Fruit fly (Drosophila melanogaster) whole organism, embryonic: ENCODE measurements around the gene Sidpn.
A peak's percentile ranks its signal among the peaks of the same experiment; 100 is the strongest.

Experiments
- BEAF-32 ChIP-seq: fragments of 200-800 bp; sonication (Bioruptor generic); optimal IDR thresholded peaks from 3 replicates; lab custom pipeline; 2017; ENCODE audit warnings: missing biosample characterization, missing genetic modification characterization, mild to moderate bottlenecking, moderate library complexity, missing genetic modification reagents
- Blimp-1 ChIP-seq: fragments of 200-800 bp; sonication (Bioruptor generic); optimal IDR thresholded peaks from 3 replicates; lab custom pipeline; 2018; ENCODE audit warnings: missing biosample characterization, missing genetic modification characterization, mild to moderate bottlenecking, moderate library complexity, missing genetic modification reagents
- CG11560 ChIP-seq: fragments of 200-800 bp; sonication (Bioruptor generic); IDR thresholded peaks from 3 replicates; pipeline ENCODE4 v1.3.6; 2022; ENCODE audit warnings: missing biosample characterization, missing genetic modification characterization
- CG14860 ChIP-seq: fragments of 200-800 bp; sonication (Bioruptor generic); IDR thresholded peaks from 3 replicates; pipeline ENCODE4 v1.3.6; 2022; ENCODE audit warnings: missing biosample characterization, missing genetic modification characterization; ENCODE audit not compliant: partially characterized antibody
- CG17359 ChIP-seq: fragments of 200-800 bp; sonication (Bioruptor generic); optimal IDR thresholded peaks from 3 replicates; lab custom pipeline; 2018; ENCODE audit warnings: missing biosample characterization, mild to moderate bottlenecking, missing genetic modification characterization, moderate library complexity
- CG17361 ChIP-seq: fragments of 200-800 bp; sonication (Bioruptor generic); IDR thresholded peaks from 3 replicates; pipeline ENCODE4 v1.3.6; 2022; ENCODE audit warnings: missing biosample characterization, missing genetic modification characterization
- CG17385 ChIP-seq: fragments of 200-800 bp; sonication (Bioruptor generic); optimal IDR thresholded peaks from 3 replicates; lab custom pipeline; 2018; ENCODE audit warnings: missing biosample characterization, mild to moderate bottlenecking, missing genetic modification characterization
- CG18262 ChIP-seq: fragments of 200-800 bp; optimal IDR thresholded peaks from 3 replicates; lab custom pipeline; 2019; ENCODE audit warnings: missing biosample characterization, mild to moderate bottlenecking, missing genetic modification characterization, moderate library complexity
- CG18764 ChIP-seq: fragments of 200-800 bp; sonication (Bioruptor generic); optimal IDR thresholded peaks from 3 replicates; lab custom pipeline; 2016; ENCODE audit warnings: missing biosample characterization, missing genetic modification characterization
- CG2120 ChIP-seq: fragments of 200-800 bp; sonication (Bioruptor generic); optimal IDR thresholded peaks from 3 replicates; lab custom pipeline; 2016; ENCODE audit warnings: missing biosample characterization, missing genetic modification characterization
- CG2129 ChIP-seq: fragments of 200-800 bp; sonication (Bioruptor generic); IDR thresholded peaks from 2 replicates; pipeline ENCODE4 v1.3.6; 2022; ENCODE audit warnings: missing biosample characterization, missing genetic modification characterization; ENCODE audit not compliant: partially characterized antibody
- CG2712 ChIP-seq: fragments of 200-800 bp; optimal IDR thresholded peaks from 3 replicates; lab custom pipeline; 2019; ENCODE audit warnings: missing biosample characterization, mild to moderate bottlenecking, missing genetic modification characterization, moderate library complexity
- CG2875 ChIP-seq: fragments of 200-800 bp; sonication (Bioruptor generic); optimal IDR thresholded peaks from 2 replicates; lab custom pipeline; 2017; ENCODE audit warnings: missing biosample characterization, mild to moderate bottlenecking, missing genetic modification characterization, missing genetic modification reagents
- CG3281 ChIP-seq: fragments of 200-800 bp; sonication (Bioruptor generic); optimal IDR thresholded peaks from 3 replicates; lab custom pipeline; 2017; ENCODE audit warnings: missing biosample characterization, mild to moderate bottlenecking, missing genetic modification characterization
- CG33213 ChIP-seq: fragments of 200-800 bp; sonication (Bioruptor generic); optimal IDR thresholded peaks from 3 replicates; lab custom pipeline; 2016; ENCODE audit warnings: missing biosample characterization, missing genetic modification characterization
- CG4730 ChIP-seq: fragments of 200-800 bp; sonication (Bioruptor generic); IDR thresholded peaks from 2 replicates; pipeline ENCODE4 v1.3.6; 2022; ENCODE audit warnings: missing biosample characterization, missing genetic modification characterization
- CG4854 ChIP-seq: fragments of 200-800 bp; sonication (Bioruptor generic); optimal IDR thresholded peaks from 2 replicates; lab custom pipeline; 2016; ENCODE audit warnings: missing biosample characterization, missing genetic modification characterization, inconsistent platforms
- CG7556 ChIP-seq: fragments of 200-800 bp; sonication (Bioruptor generic); optimal IDR thresholded peaks from 2 replicates; lab custom pipeline; 2017; ENCODE audit warnings: missing biosample characterization, mild to moderate bottlenecking, missing genetic modification characterization
- CG7963 ChIP-seq: fragments of 200-800 bp; sonication (Bioruptor generic); IDR thresholded peaks from 3 replicates; pipeline ENCODE4 v1.3.6; 2022; ENCODE audit warnings: missing biosample characterization, missing genetic modification characterization; ENCODE audit not compliant: partially characterized antibody
- Camta ChIP-seq: fragments of 200-800 bp; sonication (Bioruptor generic); optimal IDR thresholded peaks from 2 replicates; lab custom pipeline; 2016; ENCODE audit warnings: missing biosample characterization, missing genetic modification characterization
- Deaf1 ChIP-seq: fragments of 200-800 bp; optimal IDR thresholded peaks from 3 replicates; lab custom pipeline; 2019; ENCODE audit warnings: missing biosample characterization, mild to moderate bottlenecking, missing genetic modification characterization, moderate library complexity
- Dref ChIP-seq: fragments of 200-800 bp; sonication (Bioruptor generic); IDR thresholded peaks from 2 replicates; pipeline ENCODE4 v1.3.6; 2022; ENCODE audit warnings: missing biosample characterization, missing genetic modification characterization
- ERR ChIP-seq: fragments of 200-800 bp; sonication (Bioruptor generic); optimal IDR thresholded peaks from 2 replicates; lab custom pipeline; 2016; ENCODE audit warnings: missing biosample characterization, missing genetic modification characterization
- Fer1 ChIP-seq: fragments of 200-800 bp; sonication (Bioruptor generic); optimal IDR thresholded peaks from 2 replicates; lab custom pipeline; 2017; ENCODE audit warnings: missing biosample characterization, mild to moderate bottlenecking, missing genetic modification characterization
- MBD-R2 ChIP-seq: fragments of 200-800 bp; sonication (Bioruptor generic); IDR thresholded peaks from 2 replicates; pipeline ENCODE4 v1.3.6; 2022; ENCODE audit warnings: missing biosample characterization, missing genetic modification characterization
- Mes4 ChIP-seq: fragments of 200-800 bp; sonication (Bioruptor generic); optimal IDR thresholded peaks from 2 replicates; lab custom pipeline; 2016; ENCODE audit warnings: missing biosample characterization, missing genetic modification characterization
- NC2α ChIP-seq: fragments of 200-800 bp; sonication (Bioruptor generic); optimal IDR thresholded peaks from 2 replicates; lab custom pipeline; 2016; ENCODE audit warnings: missing biosample characterization, missing genetic modification characterization
- Nf-YC ChIP-seq: fragments of 200-800 bp; optimal IDR thresholded peaks from 3 replicates; lab custom pipeline; 2019; ENCODE audit warnings: missing biosample characterization, mild to moderate bottlenecking, missing genetic modification characterization, moderate library complexity
- NfI ChIP-seq: fragments of 200-800 bp; sonication (Bioruptor generic); optimal IDR thresholded peaks from 3 replicates; lab custom pipeline; 2018; ENCODE audit warnings: missing biosample characterization, mild to moderate bottlenecking, missing genetic modification characterization, moderate library complexity
- PHDP ChIP-seq: fragments of 200-800 bp; sonication (Bioruptor generic); optimal IDR thresholded peaks from 3 replicates; lab custom pipeline; 2018; ENCODE audit warnings: missing biosample characterization, mild to moderate bottlenecking, missing genetic modification characterization, moderate library complexity
- Pdp1 ChIP-seq, 2 experiments: fragments of 200-800 bp; sonication (Bioruptor generic); optimal IDR thresholded peaks; 3 replicates each; lab custom pipeline; 2016; ENCODE audit warnings: missing biosample characterization in 2 of 2, missing genetic modification characterization in 2 of 2, mild to moderate bottlenecking in 1 of 2, moderate library complexity in 1 of 2
- Rfx ChIP-seq: fragments of 200-800 bp; sonication (Bioruptor generic); IDR thresholded peaks from 2 replicates; pipeline ENCODE4 v1.3.6; 2022; ENCODE audit warnings: missing biosample characterization, missing genetic modification characterization
- Sin3A ChIP-seq: fragments of >200 bp; optimal IDR thresholded peaks from 2 replicates; lab custom pipeline; 2018
- TFAM ChIP-seq: fragments of 200-800 bp; sonication (Bioruptor generic); optimal IDR thresholded peaks from 2 replicates; lab custom pipeline; 2017; ENCODE audit warnings: missing biosample characterization, missing genetic modification characterization, inconsistent platforms
- abd-A ChIP-seq: fragments of 200-800 bp; sonication (Bioruptor generic); optimal IDR thresholded peaks from 3 replicates; lab custom pipeline; 2019; ENCODE audit warnings: missing biosample characterization, mild to moderate bottlenecking, missing genetic modification characterization, moderate library complexity
- bbx ChIP-seq: fragments of 200-800 bp; sonication (Bioruptor generic); IDR thresholded peaks from 2 replicates; pipeline ENCODE4 v1.3.6; 2022; ENCODE audit warnings: missing biosample characterization, missing genetic modification characterization; ENCODE audit not compliant: partially characterized antibody
- bcd ChIP-seq: fragments of 200-800 bp; sonication (Bioruptor generic); optimal IDR thresholded peaks from 2 replicates; lab custom pipeline; 2017; ENCODE audit warnings: missing biosample characterization, mild to moderate bottlenecking, missing genetic modification characterization
- danr ChIP-seq: fragments of 200-800 bp; sonication (Bioruptor generic); IDR thresholded peaks from 2 replicates; pipeline ENCODE4 v1.3.6; 2022; ENCODE audit warnings: missing biosample characterization, missing genetic modification characterization
- disco-r ChIP-seq: fragments of 200-800 bp; sonication (Bioruptor generic); optimal IDR thresholded peaks from 2 replicates; lab custom pipeline; 2016; ENCODE audit warnings: missing biosample characterization, missing genetic modification characterization
- eve ChIP-seq, 2 experiments: fragments of >200 bp; optimal IDR thresholded peaks; 2 replicates each; lab custom pipeline; 2017; ENCODE audit warnings: missing biosample characterization in 2 of 2, missing genetic modification characterization in 2 of 2
- grau ChIP-seq: fragments of 200-800 bp; optimal IDR thresholded peaks from 3 replicates; lab custom pipeline; 2019; ENCODE audit warnings: missing biosample characterization, mild to moderate bottlenecking, missing genetic modification characterization, moderate library complexity
- hbn ChIP-seq: fragments of 200-800 bp; sonication (Bioruptor generic); IDR thresholded peaks from 2 replicates; pipeline ENCODE4 v1.3.6; 2022; ENCODE audit warnings: missing biosample characterization, missing genetic modification characterization; ENCODE audit not compliant: partially characterized antibody
- lmd ChIP-seq: fragments of 200-800 bp; sonication (Bioruptor generic); IDR thresholded peaks from 2 replicates; pipeline ENCODE4 v1.3.6; 2022; ENCODE audit warnings: missing biosample characterization, missing genetic modification characterization
- mld ChIP-seq: fragments of 200-800 bp; sonication (Bioruptor generic); IDR thresholded peaks from 3 replicates; pipeline ENCODE4 v1.3.6; 2022; ENCODE audit warnings: missing biosample characterization, missing genetic modification characterization; ENCODE audit not compliant: partially characterized antibody
- oc ChIP-seq: fragments of 200-800 bp; sonication (Bioruptor generic); optimal IDR thresholded peaks from 2 replicates; lab custom pipeline; 2018; ENCODE audit warnings: missing biosample characterization, mild to moderate bottlenecking, missing genetic modification characterization, moderate library complexity
- row ChIP-seq: fragments of 200-800 bp; sonication (Bioruptor generic); IDR thresholded peaks from 3 replicates; pipeline ENCODE4 v1.3.6; 2022; ENCODE audit warnings: missing biosample characterization, missing genetic modification characterization
- tgo ChIP-seq: fragments of 200-800 bp; sonication (Bioruptor generic); IDR thresholded peaks from 3 replicates; pipeline ENCODE4 v1.3.6; 2022; ENCODE audit warnings: missing biosample characterization, missing genetic modification characterization
- unc-4 ChIP-seq: fragments of 200-800 bp; sonication (Bioruptor generic); IDR thresholded peaks from 2 replicates; pipeline ENCODE4 v1.3.6; 2022; ENCODE audit warnings: missing biosample characterization, missing genetic modification characterization; ENCODE audit not compliant: partially characterized antibody
- wdn ChIP-seq: fragments of 200-800 bp; sonication (Bioruptor generic); IDR thresholded peaks from 2 replicates; pipeline ENCODE4 v1.3.6; 2022; ENCODE audit warnings: missing biosample characterization, missing genetic modification characterization
- wek ChIP-seq: fragments of 200-800 bp; sonication (Bioruptor generic); optimal IDR thresholded peaks from 3 replicates; lab custom pipeline; 2018; ENCODE audit warnings: missing biosample characterization, mild to moderate bottlenecking, missing genetic modification characterization, moderate library complexity
- wor ChIP-seq: fragments of 200-800 bp; sonication (Bioruptor generic); IDR thresholded peaks from 2 replicates; pipeline ENCODE4 v1.3.6; 2022; ENCODE audit warnings: missing biosample characterization, missing genetic modification characterization

The Sidpn gene

dm6 chr2L:19048912-19049311 is 21.4 kb downstream of the Sidpn start, which contains the start of gene CG10470 (continued):
- no peak for TF ChIP-seq oc
- peak; percentile 50 for TF ChIP-seq CG2712 (tag; lab: Kevin White, UChicago)
- TF ChIP-seq Deaf1 (tag; lab: Kevin White, UChicago), result no peak
- TF ChIP-seq abd-A, result no peak
- TF ChIP-seq CG7963 (GFP tag; lab: Robert Waterston, UW), result peak; percentile 75
- TF ChIP-seq CG2120 (GFP tag; lab: Kevin White, UChicago), result no peak
- peak in 1 of 2 experiments; percentile 49 for TF ChIP-seq Pdp1 (GFP tag; optimal IDR thresholded peaks at IDR 0.05; lab: Kevin White, UChicago)
- peak; percentile 26 for TF ChIP-seq grau
- TF ChIP-seq Nf-YC (tag; lab: Kevin White, UChicago), result peak; percentile 19
- no peak for TF ChIP-seq CG2875 (GFP tag; lab: Kevin White, UChicago)
- peak; percentile 50 for TF ChIP-seq PHDP (tag; lab: Kevin White, UChicago)
- TF ChIP-seq Dref (GFP tag; lab: Robert Waterston, UW), result peak; percentile 75
- TF ChIP-seq disco-r (GFP tag; lab: Kevin White, UChicago), result no peak
- no peak for TF ChIP-seq eve (GFP tag; optimal IDR thresholded peaks at IDR 0.05; lab: Kevin White, UChicago)
- no peak for TF ChIP-seq ERR (GFP tag; lab: Kevin White, UChicago)
- TF ChIP-seq NC2α, result no peak
- peak; percentile 81 for TF ChIP-seq unc-4 (GFP tag; lab: Robert Waterston, UW)
- no peak for TF ChIP-seq wor (GFP tag; lab: Robert Waterston, UW)
- TF ChIP-seq BEAF-32 (GFP tag; lab: Kevin White, UChicago), result peak; percentile 78
- TF ChIP-seq CG17361, result peak; percentile 41; the same call in 2 of the 3 replicates
- TF ChIP-seq CG14860 (GFP tag; lab: Robert Waterston, UW), result peak; percentile 79
- peak; percentile 11; the same call in 1 of the 3 replicates for TF ChIP-seq mld (GFP tag; lab: Robert Waterston, UW)
- peak; percentile 84 for TF ChIP-seq hbn (GFP tag; lab: Robert Waterston, UW)
- no peak for TF ChIP-seq wdn (GFP tag; lab: Robert Waterston, UW)
- TF ChIP-seq CG3281 (GFP tag; lab: Kevin White, UChicago), result no peak
- TF ChIP-seq CG17385 (GFP tag; lab: Kevin White, UChicago), result peak; percentile 14
- TF ChIP-seq TFAM (GFP tag; lab: Kevin White, UChicago), result no peak
- TF ChIP-seq bbx (GFP tag; lab: Robert Waterston, UW), result peak; percentile 88
- TF ChIP-seq MBD-R2, result peak; percentile 56; the same call in 1 of the 2 replicates
- TF ChIP-seq CG11560 (tag; lab: Robert Waterston, UW), result no peak
- TF ChIP-seq Blimp-1 (GFP tag; lab: Kevin White, UChicago), result peak; percentile 12
- TF ChIP-seq danr (GFP tag; lab: Robert Waterston, UW), result no peak
- TF ChIP-seq CG18262 (tag; lab: Kevin White, UChicago), result peak; percentile 49
- TF ChIP-seq CG18764 (GFP tag; lab: Kevin White, UChicago), result no peak
- TF ChIP-seq bcd, result no peak
- TF ChIP-seq lmd (GFP tag; lab: Robert Waterston, UW), result no peak
- TF ChIP-seq CG7556, result no peak
- peak; percentile 96 for TF ChIP-seq wek (GFP tag; lab: Kevin White, UChicago)
- no peak for TF ChIP-seq Camta (GFP tag; lab: Kevin White, UChicago)
- no peak for TF ChIP-seq CG33213 (GFP tag; lab: Kevin White, UChicago)
- peak; percentile 54; the same call in 1 of the 3 replicates for TF ChIP-seq row (GFP tag; lab: Robert Waterston, UW)
- no peak for TF ChIP-seq Sin3A (lab: Kevin White, UChicago)
- no peak for TF ChIP-seq Rfx (GFP tag; lab: Robert Waterston, UW)
- no peak for TF ChIP-seq CG4730
- no peak for TF ChIP-seq tgo (GFP tag; lab: Robert Waterston, UW)
- no peak for TF ChIP-seq NfI (GFP tag; lab: Kevin White, UChicago)
- TF ChIP-seq CG4854 (GFP tag; lab: Kevin White, UChicago), result no peak
- TF ChIP-seq CG17359, result peak; percentile 28
- TF ChIP-seq Mes4 (GFP tag; lab: Kevin White, UChicago), result no peak
- peak; percentile 50 for TF ChIP-seq CG2129
- peak; percentile 13 for TF ChIP-seq Fer1 (GFP tag; lab: Kevin White, UChicago)
